Fruit fly (Drosophila melanogaster): ENCODE data around the gene CG34241.

The CG34241 gene

DNA sequence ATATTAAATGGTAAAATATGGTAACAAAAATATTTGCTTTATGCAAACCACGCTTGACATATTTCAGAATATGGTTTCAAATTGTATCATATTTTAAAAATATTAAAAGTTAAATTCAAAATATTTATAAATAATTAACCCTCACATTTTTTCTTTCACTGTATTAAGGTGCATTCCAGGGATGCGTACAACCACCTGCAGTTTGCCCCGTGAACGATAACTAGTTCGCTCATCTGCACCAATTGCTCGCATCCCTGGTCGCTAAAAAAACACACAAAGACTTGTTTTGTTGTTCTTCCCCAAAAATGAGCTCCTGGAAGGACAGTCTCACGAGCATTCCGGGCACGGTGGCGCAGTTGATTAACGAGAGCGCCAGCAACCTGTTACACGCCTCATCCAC lies 4.1 kb downstream of the CG34241 start, which contains the start of gene DEF8 (continued):
- TF ChIP-seq da (GFP tag; optimal IDR thresholded peaks at IDR 0.05) (no peak), lilli (GFP tag; optimal IDR thresholded peaks at IDR 0.05) (peak; percentile 76), fd102C (GFP tag; optimal IDR thresholded peaks at IDR 0.05) (no peak), CG17912 (GFP tag; optimal IDR thresholded peaks at IDR 0.05) (peak; percentile 70), ac (GFP tag; optimal IDR thresholded peaks at IDR 0.05) (peak; percentile 25), dm (GFP tag; optimal IDR thresholded peaks at IDR 0.05) (peak; percentile 63), Rfx (GFP tag; IDR thresholded peaks at IDR 0.05) (peak; percentile 88), CG12942 (GFP tag; optimal IDR thresholded peaks at IDR 0.05) (peak; percentile 77), CG17385 (GFP tag; optimal IDR thresholded peaks at IDR 0.05) (peak; percentile 81), CG10274 (GFP tag; optimal IDR thresholded peaks at IDR 0.05) (no peak), NC2α (GFP tag; optimal IDR thresholded peaks at IDR 0.05) (peak; percentile 17), Asciz (GFP tag; optimal IDR thresholded peaks at IDR 0.05) (peak; percentile 78), Spps (tag; optimal IDR thresholded peaks at IDR 0.05) (peak; percentile 86), CG32532 (GFP tag; IDR thresholded peaks at IDR 0.05) (peak; percentile 85), chif (GFP tag; optimal IDR thresholded peaks at IDR 0.05) (peak; percentile 27 to 66), Abd-B (GFP tag; optimal IDR thresholded peaks at IDR 0.05) (no peak), CG8388 (GFP tag; optimal IDR thresholded peaks at IDR 0.05) (peak; percentile 77), Mad (GFP tag; optimal IDR thresholded peaks at IDR 0.05) (peak; percentile 64), onecut (GFP tag; IDR thresholded peaks at IDR 0.05) (peak; percentile 77), abd-A (tag; optimal IDR thresholded peaks at IDR 0.05) (no peak), Dad (GFP tag; optimal IDR thresholded peaks at IDR 0.05) (peak; percentile 60), CG17186 (GFP tag; optimal IDR thresholded peaks at IDR 0.05) (peak; percentile 82), rib (GFP tag; IDR thresholded peaks at IDR 0.05) (peak; percentile 41; the same call in 1 of the 2 replicates), h (optimal IDR thresholded peaks at IDR 0.05) (no peak), cg (GFP tag; optimal IDR thresholded peaks at IDR 0.05) (no peak), fu2 (GFP tag; optimal IDR thresholded peaks at IDR 0.05) (peak; percentile 18), H2.0 (GFP tag; IDR thresholded peaks at IDR 0.05) (peak; percentile 86), CG10147 (GFP tag; optimal IDR thresholded peaks at IDR 0.05) (peak; percentile 86), unc-4 (GFP tag; IDR thresholded peaks at IDR 0.05; ENCODE audit: partially characterized antibody) (0 out of 2 replicates have a peak, but pooled peaks have one; percentile 12), danr (GFP tag; IDR thresholded peaks at IDR 0.05) (peak; percentile 26; the same call in 1 of the 2 replicates), CG32767 (GFP tag; IDR thresholded peaks at IDR 0.05) (peak; percentile 82), nerfin-1 (tag; optimal IDR thresholded peaks at IDR 0.05) (peak; percentile 88), CG14710 (tag; optimal IDR thresholded peaks at IDR 0.05) (peak; percentile 92), lmd (GFP tag; IDR thresholded peaks at IDR 0.05) (peak; percentile 76), CG9932 (GFP tag; IDR thresholded peaks at IDR 0.05) (peak; percentile 71; the same call in 1 of the 2 replicates), CG6854 (GFP tag; optimal IDR thresholded peaks at IDR 0.05) (peak; percentile 64), CG3163 (GFP tag; optimal IDR thresholded peaks at IDR 0.05) (peak; percentile 35), Bgb (GFP tag; IDR thresholded peaks at IDR 0.05; ENCODE audit: partially characterized antibody) (peak; percentile 53; the same call in 1 of the 2 replicates), exex (tag; optimal IDR thresholded peaks at IDR 0.05) (no peak), CG4282 (GFP tag; optimal IDR thresholded peaks at IDR 0.05) (no peak), salm (tag; optimal IDR thresholded peaks at IDR 0.05) (peak; percentile 61), Fer3 (tag; optimal IDR thresholded peaks at IDR 0.05) (peak; percentile 90), nmo (GFP tag; optimal IDR thresholded peaks at IDR 0.05) (peak; percentile 92), CG3281 (GFP tag; optimal IDR thresholded peaks at IDR 0.05) (peak; percentile 82), CG14441 (GFP tag; IDR thresholded peaks at IDR 0.05) (peak; percentile 76), klu (GFP tag; IDR thresholded peaks at IDR 0.05) (peak; percentile 29; the same call in 1 of the 2 replicates), CG2678 (tag; optimal IDR thresholded peaks at IDR 0.05) (peak; percentile 92), CG11560 (tag; IDR thresholded peaks at IDR 0.05) (peak; percentile 60; the same call in 1 of the 3 replicates), CG15073 (GFP tag; optimal IDR thresholded peaks at IDR 0.05) (no peak), CG15514 (GFP tag; optimal IDR thresholded peaks at IDR 0.05) (peak; percentile 100), pzg (GFP tag; optimal IDR thresholded peaks at IDR 0.05) (peak; percentile 61)
